Fruit fly (Drosophila melanogaster): Measurements from ENCODE around the gene Herc4.

dm6 chr3L:1294835-1295234 is 18.7 kb upstream of the Herc4 start:
- TF ChIP-seq Pif1A (GFP tag; optimal IDR thresholded peaks at IDR 0.05) (no peak), Snoo (tag; optimal IDR thresholded peaks at IDR 0.05) (no peak), CG32121 (GFP tag; IDR thresholded peaks at IDR 0.05) (no peak), CG34367 (tag; optimal IDR thresholded peaks at IDR 0.05) (no peak), gl (tag; optimal IDR thresholded peaks at IDR 0.05) (no peak), CG12605 (GFP tag; IDR thresholded peaks at IDR 0.05) (no peak), fd96Ca (GFP tag; IDR thresholded peaks at IDR 0.05) (no peak), EcR (GFP tag; optimal IDR thresholded peaks at IDR 0.05) (no peak), Ets98B (GFP tag; IDR thresholded peaks at IDR 0.05) (no peak)
